Fruit fly (Drosophila melanogaster): ENCODE results near the gene CG18048.

The CG18048 gene

dm6 chr3R:6368100-6368499 is 22.2 kb downstream of the CG18048 start, which contains the start of gene CG42724 (continued):
- TF ChIP-seq CG12071 (GFP tag; optimal IDR thresholded peaks at IDR 0.05) (no peak), kni (GFP tag; optimal IDR thresholded peaks at IDR 0.05) (no peak), CG7556 (GFP tag; optimal IDR thresholded peaks at IDR 0.05) (no peak), Kr (GFP tag; optimal IDR thresholded peaks at IDR 0.05) (no peak), zfh1 (GFP tag; IDR thresholded peaks at IDR 0.05) (peak; percentile 46; the same call in 1 of the 3 replicates), CG30431 (GFP tag; optimal IDR thresholded peaks at IDR 0.05) (peak; percentile 56), CG7357 (GFP tag; IDR thresholded peaks at IDR 0.05) (no peak), CG10147 (GFP tag; optimal IDR thresholded peaks at IDR 0.05) (no peak), CG17328 (GFP tag; IDR thresholded peaks at IDR 0.05) (0 out of 2 replicates have a peak, but pooled peaks have one; percentile 30), row (GFP tag; IDR thresholded peaks at IDR 0.05) (peak; percentile 89), Fer3 (tag; optimal IDR thresholded peaks at IDR 0.05) (no peak), CG6791 (GFP tag; IDR thresholded peaks at IDR 0.05; ENCODE audit: partially characterized antibody) (0 out of 3 replicates have a peak, but pooled peaks have one; percentile 43), CG33557 (GFP tag; optimal IDR thresholded peaks at IDR 0.05) (no peak), mld (GFP tag; IDR thresholded peaks at IDR 0.05; ENCODE audit: partially characterized antibody) (no peak), Rfx (GFP tag; IDR thresholded peaks at IDR 0.05) (peak; percentile 80), CG1832 (GFP tag; optimal IDR thresholded peaks at IDR 0.05) (no peak), CTCF (GFP tag; optimal IDR thresholded peaks at IDR 0.05) (no peak), lola (GFP tag; optimal IDR thresholded peaks at IDR 0.05) (no peak), CG13123 (GFP tag; optimal IDR thresholded peaks at IDR 0.05) (peak; percentile 45), CG12104 (GFP tag; optimal IDR thresholded peaks at IDR 0.05) (no peak), CG1792 (GFP tag; optimal IDR thresholded peaks at IDR 0.05) (peak; percentile 46), pnt (GFP tag; optimal IDR thresholded peaks at IDR 0.05) (peak; percentile 70), corto (GFP tag; optimal IDR thresholded peaks at IDR 0.05) (no peak), CG2875 (GFP tag; optimal IDR thresholded peaks at IDR 0.05) (no peak), ewg (GFP tag; optimal IDR thresholded peaks at IDR 0.05) (no peak), Optix (GFP tag; IDR thresholded peaks at IDR 0.05) (peak; percentile 69), CG17385 (GFP tag; optimal IDR thresholded peaks at IDR 0.05) (no peak), ac (GFP tag; optimal IDR thresholded peaks at IDR 0.05) (no peak), Mrtf (GFP tag; IDR thresholded peaks at IDR 0.05) (0 out of 3 replicates have a peak, but pooled peaks have one; percentile 44), Gug (GFP tag; IDR thresholded peaks at IDR 0.05) (peak; percentile 60; the same call in 2 of the 4 replicates), CG16863 (GFP tag; optimal IDR thresholded peaks at IDR 0.05) (peak; percentile 70), B-H2 (GFP tag; optimal IDR thresholded peaks at IDR 0.05) (no peak), p53 (GFP tag; optimal IDR thresholded peaks at IDR 0.05) (peak; percentile 44), CG9215 (GFP tag; IDR thresholded peaks at IDR 0.05) (0 out of 2 replicates have a peak, but pooled peaks have one; percentile 43), D19B (GFP tag; optimal IDR thresholded peaks at IDR 0.05) (no peak), CG1603 (tag; optimal IDR thresholded peaks at IDR 0.05) (peak; percentile 91), yki (optimal IDR thresholded peaks at IDR 0.05) (no peak), unc-4 (GFP tag; IDR thresholded peaks at IDR 0.05; ENCODE audit: partially characterized antibody) (peak; percentile 29; the same call in 1 of the 2 replicates), E2f1 (GFP tag; IDR thresholded peaks at IDR 0.05) (no peak), run (tag; optimal IDR thresholded peaks at IDR 0.05) (no peak), pita (GFP tag; optimal IDR thresholded peaks at IDR 0.05) (no peak), CG9437 (GFP tag; optimal IDR thresholded peaks at IDR 0.05) (no peak), CG9876 (GFP tag; optimal IDR thresholded peaks at IDR 0.05) (peak; percentile 75), ato (GFP tag; IDR thresholded peaks at IDR 0.05; ENCODE audit: partially characterized antibody) (no peak), Antp (GFP tag; optimal IDR thresholded peaks at IDR 0.05) (peak; percentile 78), lbe (GFP tag; optimal IDR thresholded peaks at IDR 0.05) (no peak), HmgD (GFP tag; optimal IDR thresholded peaks at IDR 0.05) (peak; percentile 48), CG6175 (GFP tag; IDR thresholded peaks at IDR 0.05) (0 out of 3 replicates have a peak, but pooled peaks have one; percentile 32), CG17361 (GFP tag; IDR thresholded peaks at IDR 0.05) (no peak), inv (GFP tag; IDR thresholded peaks at IDR 0.05; ENCODE audit: partially characterized antibody) (0 out of 2 replicates have a peak, but pooled peaks have one; percentile 28), zfh2 (GFP tag; optimal IDR thresholded peaks at IDR 0.05) (peak; percentile 79)
